Fruit fly (Drosophila melanogaster) whole organism, embryonic: ENCODE data around the gene Nepl4.

Experiments
- Antp ChIP-seq: fragments of 200-800 bp; sonication (Bioruptor generic); optimal IDR thresholded peaks from 3 replicates; lab custom pipeline; 2016; ENCODE audit warnings: missing biosample characterization, missing genetic modification characterization
- BEAF-32 ChIP-seq: fragments of 200-800 bp; sonication (Bioruptor generic); optimal IDR thresholded peaks from 3 replicates; lab custom pipeline; 2017; ENCODE audit warnings: missing biosample characterization, missing genetic modification characterization, mild to moderate bottlenecking, moderate library complexity, missing genetic modification reagents
- CG10462 ChIP-seq: fragments of 200-800 bp; sonication (Bioruptor generic); optimal IDR thresholded peaks from 2 replicates; lab custom pipeline; 2016; ENCODE audit warnings: missing biosample characterization, missing genetic modification characterization
- CG11504 ChIP-seq: fragments of 200-800 bp; sonication (Bioruptor generic); optimal IDR thresholded peaks from 3 replicates; lab custom pipeline; 2019; ENCODE audit warnings: missing biosample characterization, mild to moderate bottlenecking, missing genetic modification characterization, moderate library complexity
- CG12236 ChIP-seq: fragments of 200-800 bp; sonication (Bioruptor generic); optimal IDR thresholded peaks from 2 replicates; lab custom pipeline; 2016; ENCODE audit warnings: missing biosample characterization, missing genetic modification characterization
- CG12744 ChIP-seq: fragments of 200-800 bp; sonication (Bioruptor generic); optimal IDR thresholded peaks from 2 replicates; lab custom pipeline; 2016; ENCODE audit warnings: missing biosample characterization, missing genetic modification characterization
- CG14441 ChIP-seq: fragments of 200-800 bp; sonication (Bioruptor generic); IDR thresholded peaks from 2 replicates; pipeline ENCODE4 v1.3.6; 2022; ENCODE audit warnings: missing biosample characterization, missing genetic modification characterization
- CG15269 ChIP-seq: fragments of 200-800 bp; sonication (Bioruptor generic); optimal IDR thresholded peaks from 2 replicates; lab custom pipeline; 2018; ENCODE audit warnings: missing biosample characterization, mild to moderate bottlenecking, missing genetic modification characterization, moderate library complexity
- CG17328 ChIP-seq: fragments of 200-800 bp; sonication (Bioruptor generic); IDR thresholded peaks from 2 replicates; pipeline ENCODE4 v1.3.6; 2022; ENCODE audit warnings: missing biosample characterization, missing genetic modification characterization
- CG17829 ChIP-seq: fragments of 200-800 bp; optimal IDR thresholded peaks from 2 replicates; lab custom pipeline; 2019; ENCODE audit warnings: missing biosample characterization, mild to moderate bottlenecking, missing genetic modification characterization, moderate library complexity
- CG2129 ChIP-seq: fragments of 200-800 bp; sonication (Bioruptor generic); IDR thresholded peaks from 2 replicates; pipeline ENCODE4 v1.3.6; 2022; ENCODE audit warnings: missing biosample characterization, missing genetic modification characterization; ENCODE audit not compliant: partially characterized antibody
- CG3065 ChIP-seq: fragments of 200-800 bp; sonication (Bioruptor generic); optimal IDR thresholded peaks from 2 replicates; lab custom pipeline; 2016; ENCODE audit warnings: missing biosample characterization, missing genetic modification characterization
- CG34422 ChIP-seq: fragments of 200-800 bp; sonication (Bioruptor generic); IDR thresholded peaks from 3 replicates; pipeline ENCODE4 v1.3.6; 2022; ENCODE audit warnings: missing biosample characterization, missing genetic modification characterization
- CG4328 ChIP-seq: fragments of 200-800 bp; sonication (Bioruptor generic); optimal IDR thresholded peaks from 3 replicates; lab custom pipeline; 2017; ENCODE audit warnings: missing biosample characterization, missing genetic modification reagents, missing genetic modification characterization
- CG4404 ChIP-seq: fragments of 200-800 bp; sonication (Bioruptor generic); IDR thresholded peaks from 2 replicates; pipeline ENCODE4 v1.3.6; 2022; ENCODE audit warnings: missing biosample characterization, missing genetic modification characterization
- CG6683 ChIP-seq: fragments of 200-800 bp; sonication (Bioruptor generic); optimal IDR thresholded peaks from 2 replicates; lab custom pipeline; 2017; ENCODE audit warnings: missing biosample characterization, mild to moderate bottlenecking, missing genetic modification characterization, missing genetic modification reagents
- CG6689 ChIP-seq: fragments of 200-800 bp; sonication (Bioruptor generic); IDR thresholded peaks from 2 replicates; pipeline ENCODE4 v1.3.6; 2022; ENCODE audit warnings: missing biosample characterization, missing genetic modification characterization
- CG7745 ChIP-seq: fragments of 200-800 bp; sonication (Bioruptor generic); optimal IDR thresholded peaks from 2 replicates; lab custom pipeline; 2018; ENCODE audit warnings: missing biosample characterization, mild to moderate bottlenecking, missing genetic modification characterization, moderate library complexity
- Deaf1 ChIP-seq: fragments of 200-800 bp; optimal IDR thresholded peaks from 3 replicates; lab custom pipeline; 2019; ENCODE audit warnings: missing biosample characterization, mild to moderate bottlenecking, missing genetic modification characterization, moderate library complexity
- Doc3 ChIP-seq: fragments of 200-800 bp; sonication (Bioruptor generic); IDR thresholded peaks from 3 replicates; pipeline ENCODE4 v1.3.6; 2022; ENCODE audit warnings: missing biosample characterization, missing genetic modification characterization; ENCODE audit not compliant: partially characterized antibody
- Eip74EF ChIP-seq, 2 experiments: fragments of 200-800 bp in 1 of 2; fragments of >200 bp in 1 of 2; sonication (Bioruptor generic) in 1 of 2; optimal IDR thresholded peaks; 2 replicates each; lab custom pipeline; 2017 to 2019; ENCODE audit warnings: missing biosample characterization in 2 of 2, missing genetic modification characterization in 2 of 2, mild to moderate bottlenecking in 1 of 2, moderate library complexity in 1 of 2
- Fer1 ChIP-seq: fragments of 200-800 bp; sonication (Bioruptor generic); optimal IDR thresholded peaks from 2 replicates; lab custom pipeline; 2017; ENCODE audit warnings: missing biosample characterization, mild to moderate bottlenecking, missing genetic modification characterization
- HLH4C ChIP-seq: fragments of 200-800 bp; sonication (Bioruptor generic); IDR thresholded peaks from 3 replicates; pipeline ENCODE4 v1.3.6; 2022; ENCODE audit warnings: missing biosample characterization, missing genetic modification characterization; ENCODE audit not compliant: partially characterized antibody
- Hr78 ChIP-seq, 2 experiments: fragments of 200-800 bp in 1 of 2; fragments of >200 bp in 1 of 2; sonication (Bioruptor generic) in 1 of 2; optimal IDR thresholded peaks; 2 replicates each; lab custom pipeline; 2017 to 2019; ENCODE audit warnings: missing biosample characterization in 2 of 2, missing genetic modification characterization in 2 of 2, mild to moderate bottlenecking in 1 of 2, moderate library complexity in 1 of 2
- Lim3 ChIP-seq: fragments of 200-800 bp; sonication (Bioruptor generic); IDR thresholded peaks from 2 replicates; pipeline ENCODE4 v1.3.6; 2022; ENCODE audit warnings: missing biosample characterization, missing genetic modification characterization
- btn ChIP-seq: fragments of 200-800 bp; sonication (Bioruptor generic); optimal IDR thresholded peaks from 2 replicates; lab custom pipeline; 2016; ENCODE audit warnings: missing biosample characterization, missing genetic modification characterization
- cg ChIP-seq: fragments of 200-800 bp; sonication (Bioruptor generic); optimal IDR thresholded peaks from 3 replicates; lab custom pipeline; 2019; ENCODE audit warnings: missing biosample characterization, mild to moderate bottlenecking, missing genetic modification characterization, moderate library complexity
- chinmo ChIP-seq: fragments of 200-800 bp; sonication (Bioruptor generic); IDR thresholded peaks from 4 replicates; pipeline ENCODE4 v1.3.6; 2022; ENCODE audit warnings: missing biosample characterization, missing genetic modification characterization; ENCODE audit not compliant: partially characterized antibody
- chm ChIP-seq: fragments of 200-800 bp; sonication (Bioruptor generic); IDR thresholded peaks from 2 replicates; pipeline ENCODE4 v1.3.6; 2022; ENCODE audit warnings: missing biosample characterization, missing genetic modification characterization
- corto ChIP-seq: fragments of 200-800 bp; sonication (Bioruptor generic); optimal IDR thresholded peaks from 2 replicates; lab custom pipeline; 2016; ENCODE audit warnings: missing biosample characterization, mild to moderate bottlenecking, missing genetic modification characterization, moderate library complexity
- crc ChIP-seq: fragments of 200-800 bp; sonication (Bioruptor generic); optimal IDR thresholded peaks from 2 replicates; lab custom pipeline; 2016; ENCODE audit warnings: missing biosample characterization, missing genetic modification characterization
- ems ChIP-seq: fragments of 200-800 bp; sonication (Bioruptor generic); optimal IDR thresholded peaks from 3 replicates; lab custom pipeline; 2016; ENCODE audit warnings: missing biosample characterization, missing genetic modification characterization
- gsb ChIP-seq: fragments of 200-800 bp; sonication (Bioruptor generic); IDR thresholded peaks from 2 replicates; pipeline ENCODE4 v1.3.6; 2022; ENCODE audit warnings: missing biosample characterization, missing genetic modification characterization
- her ChIP-seq: fragments of 200-800 bp; sonication (Bioruptor generic); optimal IDR thresholded peaks from 2 replicates; lab custom pipeline; 2016; ENCODE audit warnings: missing biosample characterization, missing genetic modification characterization
- klu ChIP-seq: fragments of 200-800 bp; sonication (Bioruptor generic); IDR thresholded peaks from 2 replicates; pipeline ENCODE4 v1.3.6; 2022; ENCODE audit warnings: missing biosample characterization, missing genetic modification characterization
- row ChIP-seq: fragments of 200-800 bp; sonication (Bioruptor generic); IDR thresholded peaks from 3 replicates; pipeline ENCODE4 v1.3.6; 2022; ENCODE audit warnings: missing biosample characterization, missing genetic modification characterization
- run ChIP-seq: fragments of 200-800 bp; sonication (Bioruptor generic); optimal IDR thresholded peaks from 3 replicates; lab custom pipeline; 2018; ENCODE audit warnings: missing biosample characterization, mild to moderate bottlenecking, missing genetic modification characterization
- sim ChIP-seq: fragments of 200-800 bp; sonication (Bioruptor generic); IDR thresholded peaks from 2 replicates; pipeline ENCODE4 v1.3.6; 2022; ENCODE audit warnings: missing biosample characterization, missing genetic modification characterization
- slbo ChIP-seq: fragments of 200-800 bp; sonication (Bioruptor generic); IDR thresholded peaks from 2 replicates; pipeline ENCODE4 v1.3.6; 2022; ENCODE audit warnings: missing biosample characterization, missing genetic modification characterization
- stwl ChIP-seq: fragments of 200-800 bp; sonication (Bioruptor generic); optimal IDR thresholded peaks from 3 replicates; lab custom pipeline; 2018; ENCODE audit warnings: missing biosample characterization, mild to moderate bottlenecking, missing genetic modification characterization, moderate library complexity
- wek ChIP-seq: fragments of 200-800 bp; sonication (Bioruptor generic); optimal IDR thresholded peaks from 3 replicates; lab custom pipeline; 2018; ENCODE audit warnings: missing biosample characterization, mild to moderate bottlenecking, missing genetic modification characterization, moderate library complexity
- zf30C ChIP-seq: fragments of 200-800 bp; sonication (Bioruptor generic); optimal IDR thresholded peaks from 3 replicates; lab custom pipeline; 2018; ENCODE audit warnings: missing biosample characterization, mild to moderate bottlenecking, missing genetic modification characterization

Nepl4 gene

dm6 chr2L:6338367-6338975 is 29.2 kb upstream of the Nepl4 start, which contains the start of the genes Pez and Cpr (continued):
- TF ChIP-seq klu (no peak), BEAF-32 (peak; percentile 87), wek (GFP tag; lab: Kevin White, UChicago) (no peak), row (no peak), Fer1 (GFP tag; lab: Kevin White, UChicago) (peak; percentile 21), cg (GFP tag; lab: Kevin White, UChicago) (no peak), btn (GFP tag; lab: Kevin White, UChicago) (peak; percentile 17), slbo (peak; percentile 69), CG6683 (GFP tag; lab: Kevin White, UChicago) (no peak), Doc3 (GFP tag; lab: Robert Waterston, UW) (peak; percentile 87; the same call in 2 of the 3 replicates), run (tag; lab: Kevin White, UChicago) (no peak), CG4328 (GFP tag; lab: Kevin White, UChicago) (no peak), crc (GFP tag; lab: Kevin White, UChicago) (no peak), CG2129 (GFP tag; lab: Robert Waterston, UW) (peak; percentile 64; the same call in 1 of the 2 replicates), CG3065 (GFP tag; lab: Kevin White, UChicago) (no peak), Antp (GFP tag; lab: Kevin White, UChicago) (peak; percentile 10), Eip74EF (GFP tag; optimal IDR thresholded peaks at IDR 0.05; lab: Kevin White, UChicago) (no peak), her (GFP tag; lab: Kevin White, UChicago) (peak; percentile 60), CG7745 (tag; lab: Kevin White, UChicago) (no peak), HLH4C (GFP tag; lab: Robert Waterston, UW) (peak; percentile 86), Lim3 (no peak), corto (GFP tag; lab: Kevin White, UChicago) (no peak), CG17328 (GFP tag; lab: Robert Waterston, UW) (peak; percentile 37; the same call in 1 of the 2 replicates), CG10462 (GFP tag; lab: Kevin White, UChicago) (peak; percentile 92), stwl (tag; lab: Kevin White, UChicago) (peak; percentile 59), CG4404 (GFP tag; lab: Robert Waterston, UW) (no peak), zf30C (no peak), chinmo (peak; percentile 47; the same call in 2 of the 4 replicates), CG11504 (tag; lab: Kevin White, UChicago) (no peak), CG12744 (GFP tag; lab: Kevin White, UChicago) (no peak), Deaf1 (tag; lab: Kevin White, UChicago) (no peak), CG15269 (no peak), CG14441 (peak; percentile 28; the same call in 1 of the 2 replicates), CG6689 (GFP tag; lab: Robert Waterston, UW) (no peak), ems (GFP tag; lab: Kevin White, UChicago) (no peak), chm (GFP tag; lab: Robert Waterston, UW) (peak; percentile 74), CG17829 (tag; lab: Kevin White, UChicago) (peak; percentile 37), sim (GFP tag; lab: Robert Waterston, UW) (no peak), CG12236 (no peak), CG34422 (no peak), Hr78 (GFP tag; optimal IDR thresholded peaks at IDR 0.05; lab: Kevin White, UChicago) (no peak), gsb (GFP tag; lab: Robert Waterston, UW) (0 out of 2 replicates have a peak, but pooled peaks have one; percentile 29)
